Worm (Caenorhabditis elegans) whole organism, L1 larva: ENCODE results near the gene R09H10.1.

Source experiments
- Y116A8C.19 ChIP-seq: sonication (generic microtip); optimal IDR thresholded peaks from 2 replicates; lab custom pipeline; 2016; ENCODE audit warnings: missing compliant biosample characterization, missing genetic modification characterization, borderline replicate concordance
- blmp-1 ChIP-seq: fragments of 150-350 bp; optimal IDR thresholded peaks from 2 replicates; lab custom pipeline; 2014; ENCODE audit warnings: missing biosample characterization, missing genetic modification characterization
- ceh-82 ChIP-seq, 3 experiments: fragments of 150-350 bp in 1 of 3; sonication (generic microtip) in 2 of 3; optimal IDR thresholded peaks; 2 replicates each; lab custom pipeline; 2014 to 2017; ENCODE audit warnings: missing biosample characterization in 3 of 3, missing genetic modification characterization in 3 of 3
- ces-1 ChIP-seq: fragments of 150-350 bp; optimal IDR thresholded peaks from 2 replicates; lab custom pipeline; 2014; ENCODE audit warnings: missing biosample characterization, missing genetic modification reagents, missing genetic modification characterization
- efl-1 ChIP-seq, 4 experiments: fragments of 150-350 bp; optimal IDR thresholded peaks in 3 of 4; peaks in 1 of 4; 1 replicate in 1 of 4; 2 replicates in 3 of 4; lab custom pipeline; 2014; ENCODE audit warnings: missing biosample characterization in 2 of 4, missing genetic modification characterization in 2 of 4, missing genetic modification reagents in 2 of 4
- jun-1 ChIP-seq: fragments of 150-350 bp; optimal IDR thresholded peaks from 2 replicates; lab custom pipeline; 2014; ENCODE audit warnings: missing biosample characterization, missing genetic modification reagents, missing genetic modification characterization
- lin-13 ChIP-seq: fragments of 150-350 bp; optimal IDR thresholded peaks from 2 replicates; lab custom pipeline; 2014; ENCODE audit warnings: missing biosample characterization, missing genetic modification reagents, missing genetic modification characterization
- lin-15B ChIP-seq: fragments of 150-350 bp; sonication (generic microtip); optimal IDR thresholded peaks from 3 replicates; lab custom pipeline; 2014; ENCODE audit warnings: missing biosample characterization, missing genetic modification characterization
- nhr-11 ChIP-seq: fragments of 150-350 bp; optimal IDR thresholded peaks from 2 replicates; lab custom pipeline; 2014; ENCODE audit warnings: missing biosample characterization, missing genetic modification characterization

ce11 chrIV:10636649-10637048 is 36.6 kb downstream of the R09H10.1 start, which contains the start of gene F56C4.1:
- TF ChIP-seq lin-15B (tag; lab: Kevin White, UChicago) (no peak), Y116A8C.19 (tag; lab: Kevin White, UChicago) (no peak), blmp-1 (tag; lab: Kevin White, UChicago) (no peak), nhr-11 (tag; lab: Kevin White, UChicago) (no peak), ceh-82 (tag; optimal IDR thresholded peaks at IDR 0.05; lab: Kevin White, UChicago) (no peak), ces-1 (GFP tag; lab: Kevin White, UChicago) (no peak), lin-13 (GFP tag; lab: Kevin White, UChicago) (no peak), jun-1 (tag; lab: Kevin White, UChicago) (no peak), efl-1 (optimal IDR thresholded peaks at IDR 0.05; lab: Kevin White, UChicago) (no peak), efl-1 (GFP tag; optimal IDR thresholded peaks at IDR 0.05 in 1 of 2; lab: Kevin White, UChicago) (no peak)
